Fruit fly (Drosophila melanogaster) S2 (cell line): Measurements from ENCODE around the gene CG44141.
"Not testable (repeated sequence)": the region's sequence is repeated elsewhere in the genome, so short reads cannot be mapped to it uniquely, and the experiment has no call there.

Source experiments
- CG8478 ChIP-seq: fragments of >200 bp; optimal IDR thresholded peaks from 2 replicates; lab custom pipeline; 2018
- CTCF ChIP-seq, 2 experiments: fragments of >200 bp; optimal IDR thresholded peaks; 2 replicates each; lab custom pipeline; 2018

Gene CG44141

dm6 chr2L:15659374-15659773 is at the start of gene CG44141:
TSS of gene CG44141 (minus strand) at chr2L:15659474.
- TF ChIP-seq CG8478 (lab: Kevin White, UChicago); CTCF (optimal IDR thresholded peaks at IDR 0.05; lab: Kevin White, UChicago): not testable (repeated sequence)

- TF ChIP-seq CG8478 (lab: Kevin White, UChicago); CTCF (optimal IDR thresholded peaks at IDR 0.05; lab: Kevin White, UChicago): not testable (repeated sequence)
Measured at dm6 chr2L:15704871-15705270, 45.6 kb upstream of the CG44141 start, which contains the start of gene CG31827. TSS of gene CG31827 (plus strand) at chr2L:15705171.

DNA sequence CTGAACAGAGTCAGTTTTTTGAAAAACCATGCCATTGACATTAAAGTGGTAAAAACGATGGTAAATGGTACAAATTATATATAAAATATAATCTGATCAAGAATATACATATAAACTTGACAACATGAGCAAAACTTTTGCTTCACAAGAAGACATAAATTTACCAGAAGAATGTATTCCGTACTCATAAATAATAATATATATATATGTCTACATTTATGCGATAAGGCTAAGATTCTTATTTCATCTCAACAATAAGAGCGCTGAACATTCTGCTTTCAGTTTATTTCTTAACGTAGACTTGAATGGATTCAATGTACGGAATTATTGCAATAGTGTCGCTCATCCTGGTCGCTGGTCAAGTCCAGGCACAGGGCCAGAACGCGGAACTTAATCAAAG is 36.5 kb upstream of the CG44141 start, which contains the start of gene CG31780:
TSS of gene CG31780 (plus strand) at position 301 of the 400 bp plus-strand sequence.
- TF ChIP-seq CTCF (optimal IDR thresholded peaks at IDR 0.05; lab: Kevin White, UChicago); CG8478 (lab: Kevin White, UChicago): not testable (repeated sequence)

DNA sequence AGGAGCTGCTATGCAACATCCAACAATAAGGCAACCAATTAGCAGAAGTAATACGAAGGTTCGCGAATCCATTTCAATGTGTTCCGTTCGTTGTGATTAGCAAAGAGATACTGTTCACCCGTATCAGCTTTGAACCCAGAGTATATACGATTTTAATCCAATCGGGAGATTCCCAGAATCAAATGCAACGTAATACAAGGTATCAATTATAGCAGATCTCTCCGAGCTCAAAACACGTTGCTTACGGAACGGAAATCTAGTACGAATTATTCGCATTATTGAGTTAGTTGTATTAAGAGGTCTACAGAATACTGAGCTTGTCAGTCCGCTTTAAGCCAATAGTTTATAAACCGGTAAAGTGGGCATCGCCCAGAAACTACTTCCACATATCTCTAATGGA is 35.1 kb upstream of the CG44141 start, which contains the start of gene CG44140:
TSS of gene CG44140 (minus strand) at position 101 of the 400 bp plus-strand sequence.
- TF ChIP-seq CG8478 (lab: Kevin White, UChicago); CTCF (optimal IDR thresholded peaks at IDR 0.05; lab: Kevin White, UChicago): not testable (repeated sequence)

DNA sequence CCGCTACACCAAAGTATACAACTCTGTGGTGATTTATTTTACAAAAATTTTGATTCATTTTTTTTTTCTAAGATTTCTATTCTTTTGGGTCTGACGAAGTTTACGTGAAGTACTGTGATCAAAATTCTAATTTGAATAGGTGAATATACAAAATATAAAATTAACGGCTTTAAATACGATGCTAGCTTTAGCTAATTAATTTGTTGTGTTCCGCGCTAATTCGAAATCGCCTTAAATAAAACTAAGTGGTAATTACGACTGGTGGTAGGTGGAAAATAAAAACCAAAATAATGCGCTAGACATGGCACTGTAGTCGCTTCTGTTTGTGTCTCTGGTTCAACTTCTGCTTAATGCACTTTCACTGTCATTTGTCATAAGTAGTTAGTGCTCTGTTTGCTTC is 16.7 kb upstream of the CG44141 start, which contains the start of gene CG43923:
TSS of gene CG43923 (minus strand) at position 101 of the 400 bp plus-strand sequence.
- TF ChIP-seq CG8478 (lab: Kevin White, UChicago); CTCF (optimal IDR thresholded peaks at IDR 0.05; lab: Kevin White, UChicago): not testable (repeated sequence)

DNA sequence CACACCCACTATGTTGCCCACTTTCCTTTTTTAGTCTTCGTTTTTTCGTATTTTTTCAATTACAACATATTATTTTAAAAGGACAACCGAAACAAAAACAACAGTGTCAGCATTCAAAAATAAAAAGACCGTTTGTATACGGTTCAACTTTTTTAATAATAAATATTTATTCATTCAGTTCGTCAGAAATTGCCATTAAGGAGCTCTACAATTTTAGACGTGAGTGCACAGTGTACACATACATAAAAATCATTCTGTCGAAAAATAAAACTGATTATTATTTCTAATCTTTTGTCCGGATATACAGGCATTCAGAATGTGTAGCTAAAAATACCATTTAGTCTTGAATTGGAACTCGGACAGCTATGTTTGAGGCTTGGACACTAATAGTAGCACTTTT is 10.6 kb upstream of the CG44141 start, which contains the start of gene CG18478:
TSS of gene CG18478 (plus strand) at position 301 of the 400 bp plus-strand sequence.
- TF ChIP-seq CTCF (optimal IDR thresholded peaks at IDR 0.05; lab: Kevin White, UChicago); CG8478 (lab: Kevin White, UChicago): not testable (repeated sequence)

DNA sequence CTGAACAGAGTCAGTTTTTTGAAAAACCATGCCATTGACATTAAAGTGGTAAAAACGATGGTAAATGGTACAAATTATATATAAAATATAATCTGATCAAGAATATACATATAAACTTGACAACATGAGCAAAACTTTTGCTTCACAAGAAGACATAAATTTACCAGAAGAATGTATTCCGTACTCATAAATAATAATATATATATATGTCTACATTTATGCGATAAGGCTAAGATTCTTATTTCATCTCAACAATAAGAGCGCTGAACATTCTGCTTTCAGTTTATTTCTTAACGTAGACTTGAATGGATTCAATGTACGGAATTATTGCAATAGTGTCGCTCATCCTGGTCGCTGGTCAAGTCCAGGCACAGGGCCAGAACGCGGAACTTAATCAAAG is 1.5 kb upstream of the CG44141 start, which contains the start of gene CG18477:
TSS of gene CG18477 (plus strand) at position 301 of the 400 bp plus-strand sequence.
- not testable (repeated sequence) for TF ChIP-seq CTCF (optimal IDR thresholded peaks at IDR 0.05; lab: Kevin White, UChicago); CG8478 (lab: Kevin White, UChicago)

dm6 chr2L:15643791-15644190 is 15.5 kb downstream of the CG44141 start:
- peak; percentile 78 to 81 for TF ChIP-seq CTCF (optimal IDR thresholded peaks at IDR 0.05; lab: Kevin White, UChicago)
- no peak for TF ChIP-seq CG8478 (lab: Kevin White, UChicago)

dm6 chr2L:15641668-15642067 is 17.6 kb downstream of the CG44141 start:
- TF ChIP-seq CTCF (optimal IDR thresholded peaks at IDR 0.05; lab: Kevin White, UChicago), result no peak
- TF ChIP-seq CG8478 (lab: Kevin White, UChicago), result no peak

- TF ChIP-seq CTCF (optimal IDR thresholded peaks at IDR 0.05; lab: Kevin White, UChicago) (no peak), CG8478 (lab: Kevin White, UChicago) (no peak)
Measured at dm6 chr2L:15629596-15630168, 29.6 kb downstream of the CG44141 start, which contains the start of gene CG18480. TSS of gene CG18480 (plus strand) at chr2L:15630002.

- TF ChIP-seq CG8478 (lab: Kevin White, UChicago) (no peak), CTCF (optimal IDR thresholded peaks at IDR 0.05; lab: Kevin White, UChicago) (no peak)
Measured at dm6 chr2L:15628378-15628777, 30.9 kb downstream of the CG44141 start, which contains the start of gene CG7631. TSS of gene CG7631 (plus strand) at chr2L:15628678.

dm6 chr2L:15623458-15623857 is 35.8 kb downstream of the CG44141 start, which contains the start of gene Or35a:
TSS of gene Or35a (minus strand) at chr2L:15623558.
- TF ChIP-seq CG8478 (lab: Kevin White, UChicago) (no peak), CTCF (optimal IDR thresholded peaks at IDR 0.05; lab: Kevin White, UChicago) (no peak)

DNA sequence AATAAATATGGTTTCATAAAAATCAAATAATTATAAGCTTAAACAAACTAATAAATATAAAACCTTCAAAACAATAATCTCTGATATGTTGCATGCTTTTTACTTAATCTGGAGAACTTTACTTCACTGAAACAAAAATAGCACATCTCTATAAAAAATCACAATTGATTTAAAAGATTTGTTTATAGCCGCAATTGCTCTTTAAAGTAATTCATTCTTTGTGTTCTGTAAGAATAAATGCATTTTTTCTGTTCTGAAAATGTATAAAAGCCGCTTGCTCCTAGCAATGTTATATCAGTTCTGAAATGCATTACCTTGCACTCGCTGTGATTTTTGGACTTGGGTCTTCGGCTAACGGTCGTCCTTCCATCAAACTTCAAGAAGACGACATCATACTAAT is 42.6 kb downstream of the CG44141 start, which contains the start of gene CG11865:
TSS of gene CG11865 (plus strand) at position 301 of the 400 bp plus-strand sequence.
- TF ChIP-seq CG8478 (lab: Kevin White, UChicago) (no peak), CTCF (optimal IDR thresholded peaks at IDR 0.05; lab: Kevin White, UChicago) (no peak)

dm6 chr2L:15616251-15616650 is 43.0 kb downstream of the CG44141 start, which contains the start of gene CG15253:
TSS of gene CG15253 (minus strand) at chr2L:15616351.
- TF ChIP-seq CG8478 (lab: Kevin White, UChicago), result no peak
- no peak for TF ChIP-seq CTCF (optimal IDR thresholded peaks at IDR 0.05; lab: Kevin White, UChicago)

DNA sequence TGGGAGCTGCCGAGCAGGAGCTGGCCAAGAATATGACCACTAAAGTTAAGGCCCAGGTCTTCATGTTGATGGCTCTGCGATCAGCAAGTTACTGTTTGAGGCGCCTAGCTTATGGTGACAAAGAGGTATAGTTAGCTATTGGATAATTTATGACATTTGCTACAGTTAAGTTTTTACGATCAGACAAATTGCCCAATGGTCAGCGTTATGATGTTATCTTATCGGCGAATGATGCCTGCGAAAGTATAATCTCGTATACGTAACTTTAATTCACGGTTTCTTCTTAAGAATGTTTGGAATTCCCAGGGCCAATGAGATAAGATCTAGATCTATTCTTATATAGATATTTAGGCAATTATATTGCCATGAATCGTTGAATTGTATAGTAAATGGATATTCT is 44.5 kb downstream of the CG44141 start, which contains the start of gene CG15254:
TSS of gene CG15254 (minus strand) at position 101 of the 400 bp plus-strand sequence.
- TF ChIP-seq CTCF (optimal IDR thresholded peaks at IDR 0.05; lab: Kevin White, UChicago) (no peak), CG8478 (lab: Kevin White, UChicago) (no peak)
